Worm (Caenorhabditis elegans): ENCODE results near the gene Y40B10A.11.
A peak's percentile ranks its signal among the peaks of the same experiment; 100 is the strongest.

Y40B10A.11 gene

ce11 chrV:2066780-2067179 lies 15.4 kb upstream of the Y40B10A.11 start, which contains the start of gene nhr-86 (continued):
- TF ChIP-seq F16B12.6 (tag; optimal IDR thresholded peaks at IDR 0.05) (no peak), sox-4 (tag; optimal IDR thresholded peaks at IDR 0.05) (no peak), nhr-47 (tag; optimal IDR thresholded peaks at IDR 0.05) (no peak), aly-2 (tag; optimal IDR thresholded peaks at IDR 0.05) (no peak), blmp-1 (tag; optimal IDR thresholded peaks at IDR 0.05) (peak; percentile 54), C34B4.2 (tag; optimal IDR thresholded peaks at IDR 0.05) (no peak), irx-1 (tag; optimal IDR thresholded peaks at IDR 0.05) (no peak), sup-37 (GFP tag; optimal IDR thresholded peaks at IDR 0.05) (no peak), nhr-20 (tag; optimal IDR thresholded peaks at IDR 0.05) (peak; percentile 27), nhr-19 (GFP tag; conservative IDR thresholded peaks at IDR 0.05) (no peak), snpc-4 (tag; optimal IDR thresholded peaks at IDR 0.05) (no peak), nhr-84 (tag; optimal IDR thresholded peaks at IDR 0.05) (no peak)

- TF ChIP-seq lin-14 (GFP tag; optimal IDR thresholded peaks at IDR 0.05): no peak
- no peak for TF ChIP-seq nhr-237 (tag; optimal IDR thresholded peaks at IDR 0.05)
- TF ChIP-seq ceh-82 (tag; optimal IDR thresholded peaks at IDR 0.05): no peak
- peak; percentile 22 for TF ChIP-seq zip-4 (GFP tag; optimal IDR thresholded peaks at IDR 0.05)
- no peak for TF ChIP-seq ets-5 (GFP tag; IDR thresholded peaks at IDR 0.05)
- peak; percentile 39 for TF ChIP-seq nhr-20 (tag; optimal IDR thresholded peaks at IDR 0.05)
- TF ChIP-seq mef-2 (tag; optimal IDR thresholded peaks at IDR 0.05): no peak
- no peak for TF ChIP-seq lin-15B (tag; optimal IDR thresholded peaks at IDR 0.05)
- no peak for TF ChIP-seq unc-30 (tag; optimal IDR thresholded peaks at IDR 0.05)
- no peak for TF ChIP-seq unc-86 (tag; optimal IDR thresholded peaks at IDR 0.05)
- TF ChIP-seq dpl-1 (GFP tag; optimal IDR thresholded peaks at IDR 0.05): no peak
- TF ChIP-seq ceh-8 (GFP tag; optimal IDR thresholded peaks at IDR 0.05): no peak
- no peak for TF ChIP-seq pax-3 (tag; optimal IDR thresholded peaks at IDR 0.05)
- peak; percentile 99 for TF ChIP-seq skn-1 (tag; optimal IDR thresholded peaks at IDR 0.05)
- TF ChIP-seq efl-1 (optimal IDR thresholded peaks at IDR 0.05): no peak
- TF ChIP-seq efl-1 (GFP tag; optimal IDR thresholded peaks at IDR 0.05 in 1 of 2): peak in 1 of 2 experiments; percentile 24
- TF ChIP-seq fkh-10 (GFP tag; optimal IDR thresholded peaks at IDR 0.05): no peak
- TF ChIP-seq jun-1 (tag; optimal IDR thresholded peaks at IDR 0.05): no peak
- no peak for TF ChIP-seq tbx-2 (tag; optimal IDR thresholded peaks at IDR 0.05)
- TF ChIP-seq ztf-4 (tag; optimal IDR thresholded peaks at IDR 0.05): no peak
- no peak for TF ChIP-seq isw-1 (GFP tag; IDR thresholded peaks at IDR 0.05)
- no peak for TF ChIP-seq nhr-77 (tag; optimal IDR thresholded peaks at IDR 0.05)
- TF ChIP-seq fos-1 (tag; optimal IDR thresholded peaks at IDR 0.05): no peak
- TF ChIP-seq nhr-71 (tag; optimal IDR thresholded peaks at IDR 0.05): peak; percentile 8
- no peak for TF ChIP-seq grh-1 (GFP tag; IDR thresholded peaks at IDR 0.05)
- TF ChIP-seq lin-35 (GFP tag; optimal IDR thresholded peaks at IDR 0.05): peak in 1 of 2 experiments; percentile 3
Observed at ce11 chrV:2057324-2057723, 5.9 kb upstream of the Y40B10A.11 start, which contains the start of gene comt-3. TSS of gene comt-3 (plus strand) at chrV:2057537.

- TF ChIP-seq aly-2 (tag; optimal IDR thresholded peaks at IDR 0.05): no peak
- TF ChIP-seq pag-3 (tag; optimal IDR thresholded peaks at IDR 0.05; ENCODE audit: borderline replicate concordance, insufficient read depth): no peak
- no peak for TF ChIP-seq zip-4 (GFP tag; optimal IDR thresholded peaks at IDR 0.05)
- no peak for TF ChIP-seq nhr-84 (tag; optimal IDR thresholded peaks at IDR 0.05)
- peak; percentile 15 for TF ChIP-seq dsc-1 (tag; optimal IDR thresholded peaks at IDR 0.05)
- no peak for TF ChIP-seq fkh-4 (tag; optimal IDR thresholded peaks at IDR 0.05; ENCODE audit: borderline replicate concordance)
- no peak for TF ChIP-seq nhr-28 (tag; optimal IDR thresholded peaks at IDR 0.05)
- TF ChIP-seq efl-1 (optimal IDR thresholded peaks at IDR 0.05): peak; percentile 17 to 19
- no peak for TF ChIP-seq efl-1 (GFP tag; optimal IDR thresholded peaks at IDR 0.05 in 1 of 2)
- peak; percentile 60 for TF ChIP-seq F16B12.6 (tag; optimal IDR thresholded peaks at IDR 0.05)
- no peak for TF ChIP-seq hpl-2 (GFP tag; optimal IDR thresholded peaks at IDR 0.05)
- peak; percentile 17 for TF ChIP-seq mep-1 (tag; optimal IDR thresholded peaks at IDR 0.05)
- TF ChIP-seq unc-62 (GFP tag; optimal IDR thresholded peaks at IDR 0.05): no peak
- peak; percentile 56 for TF ChIP-seq nhr-85 (tag)
- TF ChIP-seq snu-23 (GFP tag; optimal IDR thresholded peaks at IDR 0.05): peak; percentile 33
- no peak for TF ChIP-seq nhr-47 (tag; optimal IDR thresholded peaks at IDR 0.05)
- TF ChIP-seq rnt-1 (tag; optimal IDR thresholded peaks at IDR 0.05): no peak
- TF ChIP-seq blmp-1 (tag; optimal IDR thresholded peaks at IDR 0.05): peak; percentile 47
- peak; percentile 33 for TF ChIP-seq nhr-20 (tag; optimal IDR thresholded peaks at IDR 0.05)
- peak; percentile 15 for TF ChIP-seq fkh-8 (tag; optimal IDR thresholded peaks at IDR 0.05)
- peak in 1 of 2 experiments; percentile 20 for TF ChIP-seq lsy-2 (tag; optimal IDR thresholded peaks at IDR 0.05)
- peak; percentile 12 for TF ChIP-seq elt-2 (tag; optimal IDR thresholded peaks at IDR 0.05)
Observed at ce11 chrV:2055765-2056504, 4.5 kb upstream of the Y40B10A.11 start.

All from whole organism, L1 larva.